Fruit fly (Drosophila melanogaster) whole organism, embryonic: ENCODE measurements around the gene CG8379.

Experiments
- Abd-B ChIP-seq: fragments of 200-800 bp; sonication (Bioruptor generic); optimal IDR thresholded peaks from 2 replicates; lab custom pipeline; 2018; ENCODE audit warnings: missing biosample characterization, mild to moderate bottlenecking, missing genetic modification characterization, moderate library complexity
- Antp ChIP-seq: fragments of 200-800 bp; sonication (Bioruptor generic); optimal IDR thresholded peaks from 3 replicates; lab custom pipeline; 2016; ENCODE audit warnings: missing biosample characterization, missing genetic modification characterization
- Bgb ChIP-seq: fragments of 200-800 bp; sonication (Bioruptor generic); IDR thresholded peaks from 2 replicates; pipeline ENCODE4 v1.3.6; 2022; ENCODE audit warnings: missing biosample characterization, missing genetic modification characterization; ENCODE audit not compliant: partially characterized antibody
- CG11456 ChIP-seq: fragments of 200-800 bp; sonication (Bioruptor generic); IDR thresholded peaks from 3 replicates; pipeline ENCODE4 v1.3.6; 2022; ENCODE audit warnings: missing biosample characterization, missing genetic modification characterization
- CG11504 ChIP-seq: fragments of 200-800 bp; sonication (Bioruptor generic); optimal IDR thresholded peaks from 3 replicates; lab custom pipeline; 2019; ENCODE audit warnings: missing biosample characterization, mild to moderate bottlenecking, missing genetic modification characterization, moderate library complexity
- CG11560 ChIP-seq: fragments of 200-800 bp; sonication (Bioruptor generic); IDR thresholded peaks from 3 replicates; pipeline ENCODE4 v1.3.6; 2022; ENCODE audit warnings: missing biosample characterization, missing genetic modification characterization
- CG12391 ChIP-seq: fragments of 200-800 bp; sonication (Bioruptor generic); optimal IDR thresholded peaks from 3 replicates; lab custom pipeline; 2018; ENCODE audit warnings: missing biosample characterization, mild to moderate bottlenecking, missing genetic modification characterization, moderate library complexity
- CG12744 ChIP-seq: fragments of 200-800 bp; sonication (Bioruptor generic); optimal IDR thresholded peaks from 2 replicates; lab custom pipeline; 2016; ENCODE audit warnings: missing biosample characterization, missing genetic modification characterization
- CG12769 ChIP-seq: fragments of 200-800 bp; sonication (Bioruptor generic); optimal IDR thresholded peaks from 2 replicates; lab custom pipeline; 2019; ENCODE audit warnings: missing biosample characterization, mild to moderate bottlenecking, missing genetic modification characterization, moderate library complexity
- CG1647 ChIP-seq: fragments of 200-800 bp; sonication (Bioruptor generic); optimal IDR thresholded peaks from 3 replicates; lab custom pipeline; 2016; ENCODE audit warnings: missing biosample characterization, missing genetic modification characterization
- CG1832 ChIP-seq: fragments of 200-800 bp; sonication (Bioruptor generic); optimal IDR thresholded peaks from 2 replicates; lab custom pipeline; 2017; ENCODE audit warnings: missing biosample characterization, mild to moderate bottlenecking, missing genetic modification characterization, inconsistent platforms
- CG2120 ChIP-seq: fragments of 200-800 bp; sonication (Bioruptor generic); optimal IDR thresholded peaks from 3 replicates; lab custom pipeline; 2016; ENCODE audit warnings: missing biosample characterization, missing genetic modification characterization
- CG32532 ChIP-seq: fragments of 200-800 bp; sonication (Bioruptor generic); IDR thresholded peaks from 2 replicates; pipeline ENCODE4 v1.3.6; 2022; ENCODE audit warnings: missing biosample characterization, missing genetic modification characterization
- CG32767 ChIP-seq: fragments of 200-800 bp; sonication (Bioruptor generic); IDR thresholded peaks from 2 replicates; pipeline ENCODE4 v1.3.6; 2022; ENCODE audit warnings: missing biosample characterization, missing genetic modification characterization
- CG3281 ChIP-seq: fragments of 200-800 bp; sonication (Bioruptor generic); optimal IDR thresholded peaks from 3 replicates; lab custom pipeline; 2017; ENCODE audit warnings: missing biosample characterization, mild to moderate bottlenecking, missing genetic modification characterization
- CG3407 ChIP-seq: fragments of 200-800 bp; sonication (Bioruptor generic); optimal IDR thresholded peaks from 2 replicates; lab custom pipeline; 2018; ENCODE audit warnings: missing biosample characterization, mild to moderate bottlenecking, missing genetic modification characterization
- CG4424 ChIP-seq: fragments of 200-800 bp; sonication (Bioruptor generic); optimal IDR thresholded peaks from 3 replicates; lab custom pipeline; 2016; ENCODE audit warnings: missing biosample characterization, missing genetic modification characterization
- CG7556 ChIP-seq: fragments of 200-800 bp; sonication (Bioruptor generic); optimal IDR thresholded peaks from 2 replicates; lab custom pipeline; 2017; ENCODE audit warnings: missing biosample characterization, mild to moderate bottlenecking, missing genetic modification characterization
- CG8478 ChIP-seq: fragments of >200 bp; optimal IDR thresholded peaks from 2 replicates; lab custom pipeline; 2018
- Camta ChIP-seq: fragments of 200-800 bp; sonication (Bioruptor generic); optimal IDR thresholded peaks from 2 replicates; lab custom pipeline; 2016; ENCODE audit warnings: missing biosample characterization, missing genetic modification characterization
- Dip2 ChIP-seq: fragments of 200-800 bp; sonication (Bioruptor generic); IDR thresholded peaks from 2 replicates; pipeline ENCODE4 v1.3.6; 2022; ENCODE audit warnings: missing biosample characterization, missing genetic modification characterization
- Eip74EF ChIP-seq, 2 experiments: fragments of 200-800 bp in 1 of 2; fragments of >200 bp in 1 of 2; sonication (Bioruptor generic) in 1 of 2; optimal IDR thresholded peaks; 2 replicates each; lab custom pipeline; 2017 to 2019; ENCODE audit warnings: missing biosample characterization in 2 of 2, missing genetic modification characterization in 2 of 2, mild to moderate bottlenecking in 1 of 2, moderate library complexity in 1 of 2
- Ets65A ChIP-seq: fragments of 200-800 bp; sonication (Bioruptor generic); peaks from one replicate; lab custom pipeline; 2016; ENCODE audit warnings: missing biosample characterization, missing genetic modification characterization
- Fer3 ChIP-seq: fragments of 200-800 bp; sonication (Bioruptor generic); optimal IDR thresholded peaks from 2 replicates; lab custom pipeline; 2018; ENCODE audit warnings: missing biosample characterization, mild to moderate bottlenecking, missing genetic modification characterization, moderate library complexity
- HmgD ChIP-seq: fragments of 200-800 bp; sonication (Bioruptor generic); optimal IDR thresholded peaks from 3 replicates; lab custom pipeline; 2016; ENCODE audit warnings: missing biosample characterization, missing genetic modification characterization
- Hr39 ChIP-seq: fragments of >200 bp; optimal IDR thresholded peaks from 2 replicates; lab custom pipeline; 2017
- Nf-YA ChIP-seq: fragments of 200-800 bp; sonication (Bioruptor generic); IDR thresholded peaks from 2 replicates; pipeline ENCODE4 v1.3.6; 2022; ENCODE audit warnings: missing biosample characterization, missing genetic modification characterization
- Poxn ChIP-seq: fragments of 200-800 bp; sonication (Bioruptor generic); IDR thresholded peaks from 2 replicates; pipeline ENCODE4 v1.3.6; 2022; ENCODE audit warnings: missing biosample characterization, missing genetic modification characterization
- aop ChIP-seq: fragments of 200-800 bp; sonication (Bioruptor generic); IDR thresholded peaks from 2 replicates; pipeline ENCODE4 v1.3.6; 2022; ENCODE audit warnings: missing biosample characterization, missing genetic modification characterization
- bab2 ChIP-seq: fragments of 200-800 bp; sonication (Bioruptor generic); optimal IDR thresholded peaks from 2 replicates; lab custom pipeline; 2016; ENCODE audit warnings: missing biosample characterization, missing genetic modification characterization
- cato ChIP-seq: fragments of 200-800 bp; sonication (Bioruptor generic); optimal IDR thresholded peaks from 2 replicates; lab custom pipeline; 2016; ENCODE audit warnings: missing biosample characterization, missing genetic modification characterization, borderline replicate concordance
- cg ChIP-seq: fragments of 200-800 bp; sonication (Bioruptor generic); optimal IDR thresholded peaks from 3 replicates; lab custom pipeline; 2019; ENCODE audit warnings: missing biosample characterization, mild to moderate bottlenecking, missing genetic modification characterization, moderate library complexity
- chn ChIP-seq: fragments of 200-800 bp; sonication (Bioruptor generic); optimal IDR thresholded peaks from 2 replicates; lab custom pipeline; 2016; ENCODE audit warnings: missing biosample characterization, missing genetic modification characterization
- corto ChIP-seq: fragments of 200-800 bp; sonication (Bioruptor generic); optimal IDR thresholded peaks from 2 replicates; lab custom pipeline; 2016; ENCODE audit warnings: missing biosample characterization, mild to moderate bottlenecking, missing genetic modification characterization, moderate library complexity
- crp ChIP-seq, 2 experiments: fragments of 200-800 bp; sonication (Bioruptor generic); optimal IDR thresholded peaks; 2 replicates in 1 of 2; 3 replicates in 1 of 2; lab custom pipeline; 2017; ENCODE audit warnings: missing biosample characterization in 2 of 2, missing genetic modification characterization in 2 of 2, mild to moderate bottlenecking in 1 of 2, moderate library complexity in 1 of 2
- eyg ChIP-seq: fragments of 200-800 bp; sonication (Bioruptor generic); optimal IDR thresholded peaks from 3 replicates; lab custom pipeline; 2016; ENCODE audit warnings: missing biosample characterization, missing genetic modification characterization
- grau ChIP-seq: fragments of 200-800 bp; optimal IDR thresholded peaks from 3 replicates; lab custom pipeline; 2019; ENCODE audit warnings: missing biosample characterization, mild to moderate bottlenecking, missing genetic modification characterization, moderate library complexity
- insv ChIP-seq, 2 experiments: fragments of 200-800 bp; sonication (Bioruptor generic); optimal IDR thresholded peaks; 3 replicates each; lab custom pipeline; 2016 to 2018; ENCODE audit warnings: missing biosample characterization in 2 of 2, missing genetic modification characterization in 2 of 2
- kah ChIP-seq: fragments of 200-800 bp; sonication (Bioruptor generic); optimal IDR thresholded peaks from 2 replicates; lab custom pipeline; 2018; ENCODE audit warnings: missing biosample characterization, mild to moderate bottlenecking, missing genetic modification characterization
- luna ChIP-seq: fragments of 200-800 bp; sonication (Bioruptor generic); optimal IDR thresholded peaks from 2 replicates; lab custom pipeline; 2016; ENCODE audit warnings: missing biosample characterization, missing genetic modification characterization
- maf-S ChIP-seq: fragments of 200-800 bp; sonication (Bioruptor generic); optimal IDR thresholded peaks from 2 replicates; lab custom pipeline; 2016; ENCODE audit warnings: missing biosample characterization, missing genetic modification characterization
- mirr ChIP-seq: fragments of 200-800 bp; sonication (Bioruptor generic); optimal IDR thresholded peaks from 3 replicates; lab custom pipeline; 2018; ENCODE audit warnings: missing biosample characterization, mild to moderate bottlenecking, missing genetic modification characterization
- nau ChIP-seq: fragments of 200-800 bp; sonication (Bioruptor generic); optimal IDR thresholded peaks from 3 replicates; lab custom pipeline; 2017; ENCODE audit warnings: missing biosample characterization, mild to moderate bottlenecking, missing genetic modification characterization, missing genetic modification reagents
- pho ChIP-seq: fragments of 200-800 bp; sonication (Bioruptor generic); optimal IDR thresholded peaks from 2 replicates; lab custom pipeline; 2016; ENCODE audit warnings: missing biosample characterization, missing genetic modification characterization
- pzg ChIP-seq: fragments of 200-800 bp; sonication (Bioruptor generic); optimal IDR thresholded peaks from 3 replicates; lab custom pipeline; 2018; ENCODE audit warnings: missing biosample characterization, mild to moderate bottlenecking, missing genetic modification characterization, moderate library complexity
- rib ChIP-seq: fragments of 200-800 bp; sonication (Bioruptor generic); IDR thresholded peaks from 2 replicates; pipeline ENCODE4 v1.3.6; 2022; ENCODE audit warnings: missing biosample characterization, missing genetic modification characterization
- ro ChIP-seq: fragments of 200-800 bp; sonication (Bioruptor generic); IDR thresholded peaks from 2 replicates; pipeline ENCODE4 v1.3.6; 2022; ENCODE audit warnings: missing biosample characterization, missing genetic modification characterization
- row ChIP-seq: fragments of 200-800 bp; sonication (Bioruptor generic); IDR thresholded peaks from 3 replicates; pipeline ENCODE4 v1.3.6; 2022; ENCODE audit warnings: missing biosample characterization, missing genetic modification characterization
- sisA ChIP-seq: fragments of 200-800 bp; sonication (Bioruptor generic); IDR thresholded peaks from 2 replicates; pipeline ENCODE4 v1.3.6; 2022; ENCODE audit warnings: missing biosample characterization, missing genetic modification characterization
- yki ChIP-seq: fragments of >200 bp; optimal IDR thresholded peaks from 3 replicates; lab custom pipeline; 2018
- zfh1 ChIP-seq: fragments of 200-800 bp; sonication (Bioruptor generic); IDR thresholded peaks from 3 replicates; pipeline ENCODE4 v1.3.6; 2022; ENCODE audit warnings: missing biosample characterization, missing genetic modification characterization

The CG8379 gene

DNA sequence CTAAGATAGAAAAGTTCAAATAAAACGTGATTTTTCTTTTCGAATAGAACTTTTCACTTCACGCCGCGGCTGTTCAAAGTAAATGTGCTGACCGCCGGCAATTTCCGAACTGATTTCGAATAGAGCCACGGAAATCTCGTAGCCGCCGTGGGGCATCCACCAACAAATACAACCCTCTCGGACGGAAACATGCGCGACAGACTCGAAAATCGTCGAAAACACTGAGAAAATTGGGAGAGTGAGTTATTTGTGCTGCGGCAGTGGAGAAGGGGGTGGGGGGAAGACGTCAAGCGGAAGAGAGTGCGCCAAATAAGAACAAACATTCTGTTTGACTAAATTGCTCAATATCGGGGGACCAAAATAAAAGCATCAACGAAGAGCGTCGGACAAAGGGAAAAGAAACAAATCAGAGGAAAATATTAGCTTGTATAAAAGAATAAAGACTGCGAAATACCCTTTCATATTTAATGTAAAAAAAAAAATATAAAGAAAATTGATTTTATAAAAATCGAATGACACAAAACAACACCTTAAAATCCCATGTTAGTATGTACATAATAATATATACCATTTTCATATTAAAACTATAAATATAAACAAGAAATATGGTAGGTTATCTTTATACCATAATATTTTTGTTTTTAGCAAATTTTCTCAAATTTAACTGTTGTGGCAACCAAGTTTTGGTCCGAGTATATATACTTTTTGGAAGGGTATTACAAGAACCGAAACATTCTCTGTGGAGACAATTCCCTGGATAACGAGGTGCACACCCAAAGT lies 43.3 kb downstream of the CG8379 start (continued):
- TF ChIP-seq Hr39 (lab: Kevin White, UChicago) (no peak), row (peak; percentile 67), CG8478 (lab: Kevin White, UChicago) (no peak), ro (GFP tag; lab: Robert Waterston, UW) (no peak), Antp (GFP tag; lab: Kevin White, UChicago) (no peak), sisA (GFP tag; lab: Robert Waterston, UW) (no peak), nau (GFP tag; lab: Kevin White, UChicago) (no peak), Camta (GFP tag; lab: Kevin White, UChicago) (no peak), CG11560 (tag; lab: Robert Waterston, UW) (no peak), rib (GFP tag; lab: Robert Waterston, UW) (no peak), CG11456 (GFP tag; lab: Robert Waterston, UW) (no peak), zfh1 (GFP tag; lab: Robert Waterston, UW) (no peak), mirr (no peak), CG1647 (GFP tag; lab: Kevin White, UChicago) (no peak), CG3281 (GFP tag; lab: Kevin White, UChicago) (peak; percentile 47), CG11504 (peak; percentile 82), maf-S (GFP tag; lab: Kevin White, UChicago) (no peak), luna (GFP tag; lab: Kevin White, UChicago) (no peak), crp (GFP tag; optimal IDR thresholded peaks at IDR 0.05; lab: Kevin White, UChicago) (no peak), Bgb (GFP tag; lab: Robert Waterston, UW) (no peak), Nf-YA (GFP tag; lab: Robert Waterston, UW) (no peak), CG12744 (GFP tag; lab: Kevin White, UChicago) (no peak), Eip74EF (GFP tag; optimal IDR thresholded peaks at IDR 0.05; lab: Kevin White, UChicago) (peak in 1 of 2 experiments; percentile 72), cg (GFP tag; lab: Kevin White, UChicago) (no peak), chn (GFP tag; lab: Kevin White, UChicago) (no peak), corto (GFP tag; lab: Kevin White, UChicago) (no peak), Poxn (GFP tag; lab: Robert Waterston, UW) (no peak), kah (GFP tag; lab: Kevin White, UChicago) (peak; percentile 15), CG4424 (GFP tag; lab: Kevin White, UChicago) (peak; percentile 49), bab2 (GFP tag; lab: Kevin White, UChicago) (no peak), Dip2 (GFP tag; lab: Robert Waterston, UW) (no peak), CG32532 (GFP tag; lab: Robert Waterston, UW) (0 out of 2 replicates have a peak, but pooled peaks have one; percentile 33), CG12391 (tag; lab: Kevin White, UChicago) (peak; percentile 82), insv (GFP tag; optimal IDR thresholded peaks at IDR 0.05; lab: Kevin White, UChicago) (no peak), CG12769 (tag; lab: Kevin White, UChicago) (peak; percentile 59), cato (no peak), Abd-B (peak; percentile 58), pho (GFP tag; lab: Kevin White, UChicago) (no peak), CG1832 (GFP tag; lab: Kevin White, UChicago) (no peak), eyg (GFP tag; lab: Kevin White, UChicago) (no peak), pzg (GFP tag; lab: Kevin White, UChicago) (no peak), Fer3 (tag; lab: Kevin White, UChicago) (peak; percentile 45), CG7556 (GFP tag; lab: Kevin White, UChicago) (peak; percentile 76), Ets65A (GFP tag; lab: Kevin White, UChicago) (no peak), aop (GFP tag; lab: Robert Waterston, UW) (no peak), CG2120 (no peak), HmgD (GFP tag; lab: Kevin White, UChicago) (no peak), CG3407 (GFP tag; lab: Kevin White, UChicago) (peak; percentile 14), grau (tag; lab: Kevin White, UChicago) (peak; percentile 67), CG32767 (no peak), yki (lab: Kevin White, UChicago) (no peak)
